Worm (Caenorhabditis elegans): ENCODE results near the gene C14A6.5.

DNA sequence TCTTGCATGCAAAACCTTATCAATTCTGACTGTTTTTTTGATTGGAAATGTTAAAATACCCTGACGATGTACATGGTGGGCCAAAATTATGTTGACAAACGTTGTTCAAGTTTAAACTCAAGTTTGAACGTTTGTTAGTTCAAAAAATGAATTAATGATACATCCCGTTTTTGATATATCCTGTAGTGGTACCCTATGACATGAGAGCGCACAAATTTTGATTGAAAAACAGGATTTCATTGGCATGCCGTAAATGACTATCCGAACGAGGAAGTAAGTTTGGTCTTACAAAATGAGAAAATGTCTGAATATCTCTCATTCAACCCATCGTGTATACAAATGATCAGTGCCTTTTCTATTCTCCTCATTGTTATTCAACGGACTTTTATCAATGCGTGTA is 23.5 kb downstream of the C14A6.5 start, which contains the start of gene Y37H2A.11:
- TF ChIP-seq unc-62 (GFP tag; optimal IDR thresholded peaks at IDR 0.05), result no peak
- TF ChIP-seq lin-39 (tag; optimal IDR thresholded peaks at IDR 0.05), result no peak
- TF ChIP-seq fkh-8 (tag; optimal IDR thresholded peaks at IDR 0.05), result no peak
- TF ChIP-seq fos-1 (tag; optimal IDR thresholded peaks at IDR 0.05), result no peak
- TF ChIP-seq pqm-1 (tag; optimal IDR thresholded peaks at IDR 0.05), result no peak
- no peak for TF ChIP-seq ets-5 (GFP tag; IDR thresholded peaks at IDR 0.05)
- TF ChIP-seq aly-2 (tag; optimal IDR thresholded peaks at IDR 0.05), result no peak
- TF ChIP-seq lin-13 (GFP tag; optimal IDR thresholded peaks at IDR 0.05), result no peak
- no peak for TF ChIP-seq mef-2 (tag; optimal IDR thresholded peaks at IDR 0.05)
- TF ChIP-seq dpl-1 (GFP tag; optimal IDR thresholded peaks at IDR 0.05), result no peak
- TF ChIP-seq snpc-4 (tag; optimal IDR thresholded peaks at IDR 0.05), result no peak
